Worm (Caenorhabditis elegans) whole organism, L1 larva: ENCODE measurements around the gene clec-61.

Experiments used
- C04F5.9 ChIP-seq: sonication (generic microtip); optimal IDR thresholded peaks from 2 replicates; lab custom pipeline; 2016; ENCODE audit warnings: missing genetic modification characterization, missing compliant biosample characterization
- C16A3.4 ChIP-seq: fragments of 150-350 bp; optimal IDR thresholded peaks from 2 replicates; lab custom pipeline; 2014; ENCODE audit warnings: missing biosample characterization, missing genetic modification characterization
- C34B4.2 ChIP-seq: sonication (generic microtip); optimal IDR thresholded peaks from 2 replicates; lab custom pipeline; 2017; ENCODE audit warnings: mild to moderate bottlenecking, missing genetic modification characterization, missing compliant biosample characterization
- Y116A8C.19 ChIP-seq: sonication (generic microtip); optimal IDR thresholded peaks from 2 replicates; lab custom pipeline; 2016; ENCODE audit warnings: missing compliant biosample characterization, missing genetic modification characterization, borderline replicate concordance
- alr-1 ChIP-seq: fragments of 200-800 bp; sonication (Bioruptor generic); optimal IDR thresholded peaks from 2 replicates; lab custom pipeline; 2018; ENCODE audit warnings: borderline replicate concordance, mild to moderate bottlenecking, missing genetic modification characterization, missing compliant biosample characterization
- blmp-1 ChIP-seq: fragments of 150-350 bp; optimal IDR thresholded peaks from 2 replicates; lab custom pipeline; 2014; ENCODE audit warnings: missing biosample characterization, missing genetic modification characterization
- ceh-63 ChIP-seq: fragments of 200-800 bp; sonication (Bioruptor generic); optimal IDR thresholded peaks from 2 replicates; lab custom pipeline; 2018; ENCODE audit warnings: mild to moderate bottlenecking, missing genetic modification characterization, missing compliant biosample characterization
- ceh-90 ChIP-seq: sonication (generic microtip); optimal IDR thresholded peaks from 2 replicates; lab custom pipeline; 2016; ENCODE audit warnings: missing genetic modification characterization, missing compliant biosample characterization
- ces-1 ChIP-seq: fragments of 150-350 bp; optimal IDR thresholded peaks from 2 replicates; lab custom pipeline; 2014; ENCODE audit warnings: missing biosample characterization, missing genetic modification reagents, missing genetic modification characterization
- dpl-1 ChIP-seq, 3 experiments: fragments of 150-350 bp in 2 of 3; sonication (generic microtip) in 1 of 3; optimal IDR thresholded peaks; 2 replicates each; lab custom pipeline; 2014 to 2017; ENCODE audit warnings: missing biosample characterization in 3 of 3, missing genetic modification characterization in 3 of 3, missing genetic modification reagents in 3 of 3
- efl-1 ChIP-seq, 4 experiments: fragments of 150-350 bp; optimal IDR thresholded peaks in 3 of 4; peaks in 1 of 4; 1 replicate in 1 of 4; 2 replicates in 3 of 4; lab custom pipeline; 2014; ENCODE audit warnings: missing biosample characterization in 2 of 4, missing genetic modification characterization in 2 of 4, missing genetic modification reagents in 2 of 4
- efl-3 ChIP-seq: fragments of 200-800 bp; sonication (Bioruptor generic); optimal IDR thresholded peaks from 2 replicates; lab custom pipeline; 2018; ENCODE audit warnings: mild to moderate bottlenecking, missing genetic modification characterization, missing compliant biosample characterization
- egl-27 ChIP-seq, 2 experiments: fragments of 150-350 bp in 1 of 2; sonication (generic microtip); optimal IDR thresholded peaks; 3 replicates each; lab custom pipeline; 2017 to 2018; ENCODE audit warnings: missing biosample characterization in 2 of 2, missing genetic modification characterization in 2 of 2, missing genetic modification reagents in 2 of 2
- elt-3 ChIP-seq, 6 experiments: fragments of 150-350 bp in 1 of 6; sonication (generic microtip); optimal IDR thresholded peaks; 2 replicates each; lab custom pipeline; 2017 to 2018; ENCODE audit warnings: missing biosample characterization in 6 of 6, missing genetic modification characterization in 6 of 6, inconsistent platforms in 1 of 6
- ets-5 ChIP-seq: fragments of 200-800 bp; sonication (Bioruptor generic); IDR thresholded peaks from 2 replicates; pipeline ENCODE4 v1.3.6; 2022; ENCODE audit warnings: missing genetic modification characterization, missing compliant biosample characterization
- fkh-4 ChIP-seq: sonication (generic microtip); optimal IDR thresholded peaks from 2 replicates; lab custom pipeline; 2016; ENCODE audit warnings: missing compliant biosample characterization, missing genetic modification characterization, borderline replicate concordance
- fkh-8 ChIP-seq: sonication (generic microtip); optimal IDR thresholded peaks from 2 replicates; lab custom pipeline; 2016; ENCODE audit warnings: mild to moderate bottlenecking, missing genetic modification characterization, missing compliant biosample characterization
- fos-1 ChIP-seq: fragments of 150-350 bp; optimal IDR thresholded peaks from 2 replicates; lab custom pipeline; 2014; ENCODE audit warnings: missing biosample characterization, missing genetic modification characterization
- grh-1 ChIP-seq: fragments of 200-800 bp; sonication (Bioruptor generic); IDR thresholded peaks from 2 replicates; pipeline ENCODE4 v1.3.6; 2022; ENCODE audit warnings: missing genetic modification reagents, missing genetic modification characterization, missing compliant biosample characterization
- hlh-17 ChIP-seq: fragments of 200-800 bp; sonication (Bioruptor generic); optimal IDR thresholded peaks from 2 replicates; lab custom pipeline; 2018; ENCODE audit warnings: missing genetic modification characterization, mild to moderate bottlenecking, missing compliant biosample characterization, moderate library complexity, borderline replicate concordance
- hlh-4 ChIP-seq: sonication (generic microtip); optimal IDR thresholded peaks from 2 replicates; lab custom pipeline; 2016; ENCODE audit warnings: mild to moderate bottlenecking, missing genetic modification characterization, missing compliant biosample characterization
- hpl-2 ChIP-seq: fragments of 150-350 bp; optimal IDR thresholded peaks from 2 replicates; lab custom pipeline; 2014; ENCODE audit warnings: missing biosample characterization, missing genetic modification reagents, missing genetic modification characterization
- lin-14 ChIP-seq: fragments of 200-800 bp; sonication (Bioruptor generic); optimal IDR thresholded peaks from 2 replicates; lab custom pipeline; 2018; ENCODE audit warnings: mild to moderate bottlenecking, missing genetic modification characterization, moderate library complexity, missing compliant biosample characterization
- lin-15B ChIP-seq: fragments of 150-350 bp; sonication (generic microtip); optimal IDR thresholded peaks from 3 replicates; lab custom pipeline; 2014; ENCODE audit warnings: missing biosample characterization, missing genetic modification characterization
- lin-35 ChIP-seq, 2 experiments: fragments of 150-350 bp; optimal IDR thresholded peaks; 2 replicates each; lab custom pipeline; 2014; ENCODE audit warnings: missing biosample characterization in 2 of 2, missing genetic modification characterization in 2 of 2, missing genetic modification reagents in 2 of 2
- lin-39 ChIP-seq: fragments of 150-350 bp; optimal IDR thresholded peaks from 2 replicates; lab custom pipeline; 2014; ENCODE audit warnings: missing biosample characterization, missing genetic modification reagents, missing genetic modification characterization
- lsy-2 ChIP-seq, 2 experiments: fragments of 150-350 bp; optimal IDR thresholded peaks; 2 replicates each; lab custom pipeline; 2014; ENCODE audit warnings: missing biosample characterization in 2 of 2, missing genetic modification characterization in 2 of 2
- nhr-12 ChIP-seq: sonication (generic microtip); optimal IDR thresholded peaks from 2 replicates; lab custom pipeline; 2017; ENCODE audit warnings: missing biosample characterization, missing genetic modification characterization
- nhr-20 ChIP-seq: sonication (generic microtip); optimal IDR thresholded peaks from 2 replicates; lab custom pipeline; 2016; ENCODE audit warnings: mild to moderate bottlenecking, missing genetic modification characterization, missing compliant biosample characterization
- nhr-237 ChIP-seq: fragments of 150-350 bp; optimal IDR thresholded peaks from 2 replicates; lab custom pipeline; 2014; ENCODE audit warnings: missing biosample characterization, missing genetic modification characterization
- nhr-28 ChIP-seq: fragments of 150-350 bp; optimal IDR thresholded peaks from 2 replicates; lab custom pipeline; 2014; ENCODE audit warnings: missing biosample characterization, missing genetic modification characterization
- nhr-71 ChIP-seq: sonication (generic microtip); optimal IDR thresholded peaks from 2 replicates; lab custom pipeline; 2016; ENCODE audit warnings: mild to moderate bottlenecking, missing genetic modification characterization, moderate library complexity, missing compliant biosample characterization
- nhr-76 ChIP-seq: sonication (generic microtip); optimal IDR thresholded peaks from 2 replicates; lab custom pipeline; 2017; ENCODE audit warnings: missing biosample characterization, missing genetic modification characterization
- nhr-77 ChIP-seq: fragments of 150-350 bp; optimal IDR thresholded peaks from 2 replicates; lab custom pipeline; 2014; ENCODE audit warnings: missing biosample characterization, missing genetic modification characterization
- nhr-84 ChIP-seq: sonication (generic microtip); optimal IDR thresholded peaks from 2 replicates; lab custom pipeline; 2017; ENCODE audit warnings: missing biosample characterization, missing genetic modification characterization
- nhr-85 ChIP-seq: sonication (generic microtip); peaks from one replicate; lab custom pipeline; 2016; ENCODE audit warnings: missing genetic modification characterization, inconsistent platforms, missing compliant biosample characterization
- pag-3 ChIP-seq: sonication (generic microtip); optimal IDR thresholded peaks from 2 replicates; lab custom pipeline; 2017; ENCODE audit warnings: missing genetic modification characterization, mild to moderate bottlenecking, missing compliant biosample characterization, antibody characterized with exemption, borderline replicate concordance; ENCODE audit not compliant: insufficient read depth
- pqm-1 ChIP-seq: sonication (generic microtip); optimal IDR thresholded peaks from 3 replicates; lab custom pipeline; 2017; ENCODE audit warnings: missing biosample characterization, missing genetic modification characterization
- skn-1 ChIP-seq: fragments of 150-350 bp; optimal IDR thresholded peaks from 2 replicates; lab custom pipeline; 2014; ENCODE audit warnings: missing biosample characterization, missing genetic modification characterization
- snu-23 ChIP-seq: sonication (generic microtip); optimal IDR thresholded peaks from 2 replicates; lab custom pipeline; 2016; ENCODE audit warnings: missing genetic modification characterization, missing compliant biosample characterization
- sox-4 ChIP-seq: sonication (generic microtip); optimal IDR thresholded peaks from 2 replicates; lab custom pipeline; 2016; ENCODE audit warnings: missing genetic modification characterization, missing compliant biosample characterization
- sptf-1 ChIP-seq: fragments of 150-350 bp; optimal IDR thresholded peaks from 2 replicates; lab custom pipeline; 2014; ENCODE audit warnings: missing biosample characterization, missing genetic modification characterization
- tbx-2 ChIP-seq: sonication (generic microtip); optimal IDR thresholded peaks from 2 replicates; lab custom pipeline; 2016; ENCODE audit warnings: missing genetic modification characterization, missing compliant biosample characterization
- tlp-1 ChIP-seq: fragments of 150-350 bp; optimal IDR thresholded peaks from 2 replicates; lab custom pipeline; 2014; ENCODE audit warnings: missing biosample characterization, missing genetic modification characterization
- unc-130 ChIP-seq: fragments of 150-350 bp; optimal IDR thresholded peaks from 2 replicates; lab custom pipeline; 2017; ENCODE audit warnings: missing biosample characterization, missing genetic modification characterization, inconsistent platforms
- unc-30 ChIP-seq: sonication (generic microtip); optimal IDR thresholded peaks from 2 replicates; lab custom pipeline; 2017; ENCODE audit warnings: missing biosample characterization, missing genetic modification characterization
- unc-86 ChIP-seq: sonication (generic microtip); optimal IDR thresholded peaks from 2 replicates; lab custom pipeline; 2016; ENCODE audit warnings: missing genetic modification characterization, missing compliant biosample characterization
- unc-98 ChIP-seq: fragments of 200-800 bp; sonication (Bioruptor generic); IDR thresholded peaks from 2 replicates; pipeline ENCODE4 v1.3.6; 2022; ENCODE audit warnings: missing genetic modification characterization, missing compliant biosample characterization
- ztf-11 ChIP-seq, 2 experiments: sonication (generic microtip); optimal IDR thresholded peaks; 2 replicates each; lab custom pipeline; 2016 to 2017; ENCODE audit warnings: missing genetic modification characterization in 2 of 2, missing biosample characterization in 1 of 2, missing compliant biosample characterization in 1 of 2
- ztf-4 ChIP-seq: fragments of 150-350 bp; optimal IDR thresholded peaks from 2 replicates; lab custom pipeline; 2014; ENCODE audit warnings: missing biosample characterization, missing genetic modification characterization

The clec-61 gene

ce11 chrII:10516375-10516774, 26.0 kb upstream of the clec-61 start (continued):
- no peak for TF ChIP-seq pag-3 (tag; lab: Kevin White, UChicago)
- TF ChIP-seq unc-98 (GFP tag; lab: Robert Waterston, UW) = no peak
- no peak for TF ChIP-seq nhr-237 (tag; lab: Kevin White, UChicago)
- TF ChIP-seq ztf-11 (tag; optimal IDR thresholded peaks at IDR 0.05; lab: Kevin White, UChicago) = no peak
- no peak for TF ChIP-seq grh-1 (GFP tag; lab: Robert Waterston, UW)
- peak; percentile 25 for TF ChIP-seq nhr-71 (tag; lab: Kevin White, UChicago)
- no peak for TF ChIP-seq tbx-2 (tag; lab: Kevin White, UChicago)
- no peak for TF ChIP-seq nhr-28
- TF ChIP-seq nhr-76 (tag; lab: Kevin White, UChicago) = no peak
- no peak for TF ChIP-seq hpl-2
- no peak for TF ChIP-seq nhr-84 (tag; lab: Kevin White, UChicago)
- peak; percentile 14 for TF ChIP-seq C16A3.4 (tag; lab: Kevin White, UChicago)
- no peak for TF ChIP-seq fkh-8
- TF ChIP-seq unc-86 (tag; lab: Kevin White, UChicago) = no peak
- TF ChIP-seq dpl-1 (GFP tag; optimal IDR thresholded peaks at IDR 0.05; lab: Kevin White, UChicago) = no peak
- no peak for TF ChIP-seq nhr-77 (tag; lab: Kevin White, UChicago)
- no peak for TF ChIP-seq lin-39
- TF ChIP-seq tlp-1 (tag; lab: Kevin White, UChicago) = no peak
- no peak for TF ChIP-seq alr-1 (tag; lab: Kevin White, UChicago)
- TF ChIP-seq skn-1 (tag; lab: Kevin White, UChicago) = no peak
- TF ChIP-seq C34B4.2 (tag; lab: Kevin White, UChicago) = no peak
- no peak for TF ChIP-seq hlh-17 (GFP tag; lab: Kevin White, UChicago)
- TF ChIP-seq lsy-2 (tag; optimal IDR thresholded peaks at IDR 0.05; lab: Kevin White, UChicago) = peak in 1 of 2 experiments; percentile 25
- TF ChIP-seq nhr-12 (tag; lab: Kevin White, UChicago) = no peak
- no peak for TF ChIP-seq ces-1 (GFP tag; lab: Kevin White, UChicago)
- no peak for TF ChIP-seq Y116A8C.19 (tag; lab: Kevin White, UChicago)
- no peak for TF ChIP-seq efl-3
- no peak for TF ChIP-seq ceh-63 (GFP tag; lab: Kevin White, UChicago)

- TF ChIP-seq elt-3 (tag; optimal IDR thresholded peaks at IDR 0.05; lab: Kevin White, UChicago) (peak in 5 of 6 experiments; percentile 16 to 91 (median 89)), snu-23 (GFP tag; lab: Kevin White, UChicago) (peak; percentile 11), nhr-85 (tag; lab: Kevin White, UChicago) (peak; percentile 78), efl-1 (optimal IDR thresholded peaks at IDR 0.05; lab: Kevin White, UChicago) (no peak), efl-1 (GFP tag; optimal IDR thresholded peaks at IDR 0.05 in 1 of 2; lab: Kevin White, UChicago) (no peak), lin-35 (GFP tag; optimal IDR thresholded peaks at IDR 0.05; lab: Kevin White, UChicago) (peak in 1 of 2 experiments; percentile 37), blmp-1 (tag; lab: Kevin White, UChicago) (peak; percentile 54), nhr-20 (tag; lab: Kevin White, UChicago) (peak; percentile 41), sox-4 (no peak), lin-14 (GFP tag; lab: Kevin White, UChicago) (peak; percentile 49), lsy-2 (tag; optimal IDR thresholded peaks at IDR 0.05; lab: Kevin White, UChicago) (peak in 1 of 2 experiments; percentile 22), fkh-8 (no peak), pqm-1 (tag; lab: Kevin White, UChicago) (no peak), nhr-71 (tag; lab: Kevin White, UChicago) (peak; percentile 19), ztf-11 (tag; optimal IDR thresholded peaks at IDR 0.05; lab: Kevin White, UChicago) (no peak)
- TF ChIP-seq, all 84 proteins: peak for 9
Measured at ce11 chrII:10515422-10515821, 25.1 kb upstream of the clec-61 start.

- no peak for TF ChIP-seq ztf-4 (tag; lab: Kevin White, UChicago)
- no peak for TF ChIP-seq C04F5.9 (tag; lab: Kevin White, UChicago)
- TF ChIP-seq fkh-4 = no peak
- TF ChIP-seq lsy-2 (tag; optimal IDR thresholded peaks at IDR 0.05; lab: Kevin White, UChicago) = no peak
- no peak for TF ChIP-seq nhr-77 (tag; lab: Kevin White, UChicago)
- TF ChIP-seq lin-15B (tag; lab: Kevin White, UChicago) = no peak
- TF ChIP-seq ets-5 (GFP tag; lab: Robert Waterston, UW) = no peak
- TF ChIP-seq hlh-4 = no peak
- no peak for TF ChIP-seq unc-30
- TF ChIP-seq ceh-90 (tag; lab: Kevin White, UChicago) = no peak
- TF ChIP-seq egl-27 (tag; optimal IDR thresholded peaks at IDR 0.05; lab: Kevin White, UChicago) = no peak
- TF ChIP-seq C34B4.2 (tag; lab: Kevin White, UChicago) = no peak
- no peak for TF ChIP-seq sptf-1 (tag; lab: Kevin White, UChicago)
- TF ChIP-seq unc-130 (tag; lab: Kevin White, UChicago) = no peak
- no peak for TF ChIP-seq nhr-84 (tag; lab: Kevin White, UChicago)
- TF ChIP-seq unc-98 (GFP tag; lab: Robert Waterston, UW) = no peak
- no peak for TF ChIP-seq fos-1
Measured at ce11 chrII:10513377-10513776, 23.0 kb upstream of the clec-61 start.
